Worm (Caenorhabditis elegans) whole organism, L4 larva: ENCODE measurements around the gene F19B10.5.

Experiments used
- R02D3.7 ChIP-seq: fragments of 150-350 bp; sonication (generic microtip); optimal IDR thresholded peaks from 3 replicates; lab custom pipeline; 2014; ENCODE audit warnings: missing biosample characterization, missing genetic modification characterization
- T20F7.1 ChIP-seq: fragments of 200-800 bp; sonication (Bioruptor generic); optimal IDR thresholded peaks from 2 replicates; lab custom pipeline; 2018; ENCODE audit warnings: mild to moderate bottlenecking, missing genetic modification characterization, missing compliant biosample characterization
- T26A8.4 ChIP-seq: fragments of 200-800 bp; sonication (Bioruptor generic); IDR thresholded peaks from 2 replicates; pipeline ENCODE4 v1.3.6; 2022; ENCODE audit warnings: missing genetic modification characterization, missing compliant biosample characterization
- Y105C5A.15 ChIP-seq: fragments of 200-800 bp; sonication (Bioruptor generic); IDR thresholded peaks from 2 replicates; pipeline ENCODE4 v1.3.6; 2022; ENCODE audit warnings: missing genetic modification characterization, missing compliant biosample characterization
- aha-1 ChIP-seq: fragments of 150-350 bp; peaks from one replicate; lab custom pipeline; 2014; ENCODE audit warnings: missing biosample characterization, missing genetic modification characterization
- ceh-20 ChIP-seq: fragments of 200-800 bp; sonication (Bioruptor generic); IDR thresholded peaks from 2 replicates; pipeline ENCODE4 v1.3.6; 2022; ENCODE audit warnings: missing genetic modification reagents, missing genetic modification characterization, missing compliant biosample characterization
- ces-1 ChIP-seq: fragments of 150-350 bp; sonication (generic microtip); optimal IDR thresholded peaks from 4 replicates; lab custom pipeline; 2014; ENCODE audit warnings: missing biosample characterization, missing genetic modification reagents, missing genetic modification characterization
- daf-19 ChIP-seq: fragments of 200-800 bp; sonication (Bioruptor generic); conservative IDR thresholded peaks from 2 replicates; pipeline ENCODE4 v1.3.6; 2022; ENCODE audit warnings: missing genetic modification characterization, missing compliant biosample characterization
- dmd-8 ChIP-seq: fragments of 200-800 bp; sonication (Bioruptor generic); IDR thresholded peaks from 2 replicates; pipeline ENCODE4 v1.3.6; 2022; ENCODE audit warnings: missing genetic modification characterization, missing compliant biosample characterization
- dpl-1 ChIP-seq: fragments of 150-350 bp; optimal IDR thresholded peaks from 2 replicates; lab custom pipeline; 2014; ENCODE audit warnings: missing biosample characterization, missing genetic modification reagents, missing genetic modification characterization
- duxl-1 ChIP-seq: sonication (generic microtip); optimal IDR thresholded peaks from 2 replicates; lab custom pipeline; 2016; ENCODE audit warnings: mild to moderate bottlenecking, missing genetic modification characterization, moderate library complexity, missing compliant biosample characterization; ENCODE audit not compliant: poor library complexity
- dve-1 ChIP-seq: sonication (generic microtip); optimal IDR thresholded peaks from 2 replicates; lab custom pipeline; 2017; ENCODE audit warnings: antibody characterized with exemption, mild to moderate bottlenecking, missing genetic modification characterization, missing compliant biosample characterization; ENCODE audit not compliant: insufficient read depth
- fos-1 ChIP-seq: fragments of 150-350 bp; optimal IDR thresholded peaks from 2 replicates; lab custom pipeline; 2014; ENCODE audit warnings: missing biosample characterization, missing genetic modification characterization
- hif-1 ChIP-seq, 2 experiments: sonication (generic microtip); optimal IDR thresholded peaks; 2 replicates each; lab custom pipeline; 2016 to 2017; ENCODE audit warnings: missing compliant biosample characterization in 2 of 2, missing genetic modification characterization in 2 of 2, missing genetic modification reagents in 2 of 2, missing genotype in 2 of 2, mild to moderate bottlenecking in 1 of 2
- hmg-1.1 ChIP-seq: fragments of 200-800 bp; sonication (Bioruptor generic); IDR thresholded peaks from 2 replicates; pipeline ENCODE4 v1.3.6; 2022; ENCODE audit warnings: missing genetic modification reagents, missing genetic modification characterization, missing compliant biosample characterization
- jun-1 ChIP-seq: fragments of 150-350 bp; optimal IDR thresholded peaks from 2 replicates; lab custom pipeline; 2014; ENCODE audit warnings: missing biosample characterization, missing genetic modification reagents, missing genetic modification characterization
- lim-7 ChIP-seq: fragments of 200-800 bp; sonication (Bioruptor generic); IDR thresholded peaks from 2 replicates; pipeline ENCODE4 v1.3.6; 2022; ENCODE audit warnings: missing genetic modification characterization, missing compliant biosample characterization
- mes-2 ChIP-seq: sonication (generic microtip); optimal IDR thresholded peaks from 2 replicates; lab custom pipeline; 2016; ENCODE audit warnings: missing genotype, mild to moderate bottlenecking, missing genetic modification characterization, missing compliant biosample characterization; ENCODE audit not compliant: poor library complexity, severe bottlenecking
- nhr-10 ChIP-seq: fragments of 150-350 bp; optimal IDR thresholded peaks from 2 replicates; lab custom pipeline; 2014; ENCODE audit warnings: missing biosample characterization, missing genetic modification characterization
- nhr-25 ChIP-seq: sonication (generic microtip); optimal IDR thresholded peaks from 2 replicates; lab custom pipeline; 2017; ENCODE audit warnings: missing genetic modification characterization, mild to moderate bottlenecking, missing compliant biosample characterization, antibody characterized with exemption, moderate library complexity, borderline replicate concordance; ENCODE audit not compliant: insufficient read depth
- nhr-42 ChIP-seq: fragments of 200-800 bp; sonication (Bioruptor generic); IDR thresholded peaks from 2 replicates; pipeline ENCODE4 v1.3.6; 2022; ENCODE audit warnings: missing genetic modification characterization, missing compliant biosample characterization
- nhr-6 ChIP-seq: fragments of 150-350 bp; optimal IDR thresholded peaks from 2 replicates; lab custom pipeline; 2014; ENCODE audit warnings: missing biosample characterization, missing genetic modification characterization
- php-3 ChIP-seq: fragments of 200-800 bp; sonication (Bioruptor generic); IDR thresholded peaks from 2 replicates; pipeline ENCODE4 v1.3.6; 2022; ENCODE audit warnings: missing genetic modification reagents, missing genetic modification characterization, missing compliant biosample characterization
- pqm-1 ChIP-seq: sonication (generic microtip); optimal IDR thresholded peaks from 2 replicates; lab custom pipeline; 2017; ENCODE audit warnings: missing biosample characterization, missing genetic modification characterization
- saeg-2 ChIP-seq: fragments of 200-800 bp; sonication (Bioruptor generic); IDR thresholded peaks from 2 replicates; pipeline ENCODE4 v1.3.6; 2022; ENCODE audit warnings: missing genetic modification reagents, missing genetic modification characterization, missing compliant biosample characterization
- set-16 ChIP-seq: fragments of 200-800 bp; sonication (Bioruptor generic); IDR thresholded peaks from 2 replicates; pipeline ENCODE4 v1.3.6; 2022; ENCODE audit warnings: missing genetic modification reagents, missing genetic modification characterization, missing compliant biosample characterization
- skn-1 ChIP-seq: fragments of 150-350 bp; optimal IDR thresholded peaks from 2 replicates; lab custom pipeline; 2014; ENCODE audit warnings: missing biosample characterization, missing genetic modification characterization
- snpc-1.2 ChIP-seq: fragments of 200-800 bp; sonication (Bioruptor generic); IDR thresholded peaks from 2 replicates; pipeline ENCODE4 v1.3.6; 2022; ENCODE audit warnings: missing genetic modification reagents, missing genetic modification characterization, missing compliant biosample characterization
- snpc-4 ChIP-seq: fragments of 150-350 bp; optimal IDR thresholded peaks from 2 replicates; lab custom pipeline; 2014; ENCODE audit warnings: missing biosample characterization, missing genetic modification characterization
- spr-3 ChIP-seq: fragments of 200-800 bp; sonication (Bioruptor generic); optimal IDR thresholded peaks from 2 replicates; lab custom pipeline; 2018; ENCODE audit warnings: mild to moderate bottlenecking, missing genetic modification characterization, missing compliant biosample characterization
- tra-1 ChIP-seq: fragments of 200-800 bp; sonication (Bioruptor generic); IDR thresholded peaks from 2 replicates; pipeline ENCODE4 v1.3.6; 2022; ENCODE audit warnings: missing genetic modification reagents, missing genetic modification characterization, missing compliant biosample characterization
- unc-39 ChIP-seq: sonication (generic microtip); optimal IDR thresholded peaks from 2 replicates; lab custom pipeline; 2017; ENCODE audit warnings: missing biosample characterization, missing genetic modification characterization
- unc-62 ChIP-seq, 3 experiments: fragments of 150-350 bp in 1 of 3; sonication (generic microtip); optimal IDR thresholded peaks in 2 of 3; peaks in 1 of 3; 1 replicate in 1 of 3; 2 replicates in 2 of 3; lab custom pipeline; 2014 to 2017; ENCODE audit warnings: missing biosample characterization in 3 of 3, missing genetic modification characterization in 3 of 3, missing genetic modification reagents in 3 of 3, missing genotype in 1 of 3
- zfp-2 ChIP-seq: sonication (generic microtip); optimal IDR thresholded peaks from 2 replicates; lab custom pipeline; 2016; ENCODE audit warnings: mild to moderate bottlenecking, missing genetic modification characterization, missing compliant biosample characterization

Gene F19B10.5

DNA sequence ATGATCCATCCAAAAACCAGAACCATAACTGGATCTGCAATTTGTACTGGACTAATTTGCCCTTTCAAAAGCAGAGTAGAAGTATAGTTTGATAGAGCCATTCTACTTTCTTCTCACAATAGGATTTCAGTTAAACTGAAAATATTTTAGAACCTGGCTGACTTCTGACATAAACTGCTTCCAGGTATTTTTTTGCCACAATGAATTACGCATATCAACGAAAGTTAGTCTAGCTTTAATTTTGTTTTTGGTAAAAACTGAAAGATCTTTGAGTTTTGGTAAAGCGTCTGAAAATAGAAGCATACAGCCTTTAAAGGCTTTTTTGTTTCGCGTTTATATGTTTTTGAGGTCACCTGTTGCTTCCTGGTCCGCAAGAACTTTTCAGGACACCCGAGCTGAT is 35.2 kb downstream of the F19B10.5 start, which contains the start of gene srx-101:
TSS of gene srx-101 (minus strand) at position 101 of the 400 bp plus-strand sequence.
- TF ChIP-seq T26A8.4 (GFP tag; lab: Robert Waterston, UW) (no peak), aha-1 (tag; lab: Kevin White, UChicago) (peak; percentile 34)

ce11 chrII:3694664-3695063 is 39.2 kb downstream of the F19B10.5 start, which contains the start of gene srx-102:
TSS of gene srx-102 (minus strand) at chrII:3694764.
- TF ChIP-seq tra-1 = no peak
- TF ChIP-seq nhr-42 = no peak
- TF ChIP-seq unc-62 (GFP tag; optimal IDR thresholded peaks at IDR 0.05 in 1 of 2; lab: Kevin White, UChicago) = peak in 1 of 2 experiments; percentile 45
- no peak for TF ChIP-seq unc-62 (tag; optimal IDR thresholded peaks at IDR 0.05; lab: Kevin White, UChicago)
- no peak for TF ChIP-seq spr-3 (GFP tag; lab: Kevin White, UChicago)
- TF ChIP-seq daf-19 (GFP tag; lab: Robert Waterston, UW) = no peak
- TF ChIP-seq fos-1 (tag; lab: Kevin White, UChicago) = no peak
- no peak for TF ChIP-seq unc-39 (tag; lab: Kevin White, UChicago)
- TF ChIP-seq, all 104 proteins: peak for 1

DNA sequence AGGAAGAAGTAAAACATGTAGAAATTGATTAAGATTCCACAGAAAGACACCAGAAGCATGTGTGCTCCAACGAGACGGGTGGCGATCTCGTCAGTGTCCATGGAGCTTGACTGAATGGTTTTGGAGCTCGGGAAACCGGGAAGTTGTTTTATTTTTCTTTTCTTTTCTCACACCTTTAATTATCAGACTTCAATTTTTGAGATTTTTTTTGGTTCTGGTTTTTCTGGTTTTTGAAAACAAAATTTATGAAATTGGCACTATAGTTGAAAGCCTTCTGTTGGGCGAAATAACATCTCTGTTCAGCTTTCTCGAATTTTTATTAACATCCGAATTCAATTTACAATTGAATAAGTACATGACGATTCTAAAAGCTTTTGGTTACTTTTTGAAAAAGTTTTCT is 44.1 kb downstream of the F19B10.5 start, which contains the start of gene srx-104:
TSS of gene srx-104 (minus strand) at position 101 of the 400 bp plus-strand sequence.
- no peak for TF ChIP-seq skn-1 (tag; lab: Kevin White, UChicago)
- no peak for TF ChIP-seq aha-1 (tag; lab: Kevin White, UChicago)
- no peak for TF ChIP-seq nhr-42
- no peak for TF ChIP-seq hmg-1.1 (GFP tag; lab: Robert Waterston, UW)
- TF ChIP-seq spr-3 (GFP tag; lab: Kevin White, UChicago) = no peak
- TF ChIP-seq saeg-2 = no peak
- no peak for TF ChIP-seq set-16 (GFP tag; lab: Robert Waterston, UW)
- no peak for TF ChIP-seq dve-1
- no peak for TF ChIP-seq snpc-1.2 (GFP tag; lab: Robert Waterston, UW)

DNA sequence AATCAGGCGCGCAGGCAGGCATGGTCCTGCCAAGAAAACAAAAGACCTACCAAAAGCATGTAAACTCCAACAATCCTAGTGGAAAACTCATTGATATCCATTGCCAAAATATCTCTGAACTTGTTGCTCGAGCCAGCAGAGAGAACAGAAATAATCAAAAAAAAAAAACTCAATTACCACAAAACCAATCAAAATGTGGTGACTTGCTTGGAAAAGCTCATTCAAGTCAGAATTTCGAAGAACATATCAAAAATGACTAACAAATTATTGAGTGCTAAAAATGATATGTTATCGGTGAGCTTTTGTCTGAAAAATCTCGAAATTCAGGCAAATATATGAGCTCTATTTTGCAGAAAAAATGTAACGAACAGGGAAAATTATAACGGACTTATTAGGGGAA is 45.8 kb downstream of the F19B10.5 start, which contains the start of gene srx-105:
TSS of gene srx-105 (minus strand) at position 101 of the 400 bp plus-strand sequence.
- TF ChIP-seq nhr-10 (tag; lab: Kevin White, UChicago) (no peak), nhr-25 (tag; lab: Kevin White, UChicago) (no peak), hif-1 (tag; optimal IDR thresholded peaks at IDR 0.05; lab: Kevin White, UChicago) (no peak), set-16 (GFP tag; lab: Robert Waterston, UW) (no peak), spr-3 (GFP tag; lab: Kevin White, UChicago) (no peak), jun-1 (no peak), dpl-1 (no peak), skn-1 (tag; lab: Kevin White, UChicago) (no peak), php-3 (GFP tag; lab: Robert Waterston, UW) (no peak), T20F7.1 (GFP tag; lab: Kevin White, UChicago) (no peak), ces-1 (GFP tag; lab: Kevin White, UChicago) (no peak), Y105C5A.15 (no peak), mes-2 (tag; lab: Kevin White, UChicago) (no peak)

- no peak for TF ChIP-seq mes-2 (tag; lab: Kevin White, UChicago)
- no peak for TF ChIP-seq lim-7 (GFP tag; lab: Robert Waterston, UW)
- no peak for TF ChIP-seq ceh-20
- no peak for TF ChIP-seq duxl-1
- no peak for TF ChIP-seq spr-3 (GFP tag; lab: Kevin White, UChicago)
- TF ChIP-seq nhr-6 (tag; lab: Kevin White, UChicago) = no peak
- no peak for TF ChIP-seq pqm-1
- no peak for TF ChIP-seq dmd-8 (GFP tag; lab: Robert Waterston, UW)
- TF ChIP-seq zfp-2 (tag; lab: Kevin White, UChicago) = no peak
- no peak for TF ChIP-seq R02D3.7
- TF ChIP-seq snpc-4 (tag; lab: Kevin White, UChicago) = no peak
Measured at ce11 chrII:3705320-3705719, 49.8 kb downstream of the F19B10.5 start, which contains the start of gene srx-108. TSS of gene srx-108 (plus strand) at chrII:3705620.
